Worm (Caenorhabditis elegans) whole organism, L4 larva: Measurements from ENCODE around the gene eri-3.

Experiments
- Y105C5A.15 ChIP-seq: fragments of 200-800 bp; sonication (Bioruptor generic); IDR thresholded peaks from 2 replicates; pipeline ENCODE4 v1.3.6; 2022; ENCODE audit warnings: missing genetic modification characterization, missing compliant biosample characterization
- ZK337.2 ChIP-seq: fragments of 200-800 bp; sonication (Bioruptor generic); IDR thresholded peaks from 2 replicates; pipeline ENCODE4 v1.3.6; 2022; ENCODE audit warnings: missing genetic modification reagents, missing genetic modification characterization, missing compliant biosample characterization
- fos-1 ChIP-seq: fragments of 150-350 bp; optimal IDR thresholded peaks from 2 replicates; lab custom pipeline; 2014; ENCODE audit warnings: missing biosample characterization, missing genetic modification characterization
- mep-1 ChIP-seq: fragments of 150-350 bp; sonication (generic microtip); optimal IDR thresholded peaks from 3 replicates; lab custom pipeline; 2014; ENCODE audit warnings: missing biosample characterization, missing genetic modification characterization
- nhr-28 ChIP-seq: fragments of 150-350 bp; optimal IDR thresholded peaks from 2 replicates; lab custom pipeline; 2014; ENCODE audit warnings: missing biosample characterization, missing genetic modification characterization
- nhr-76 ChIP-seq: fragments of 150-350 bp; optimal IDR thresholded peaks from 2 replicates; lab custom pipeline; 2014; ENCODE audit warnings: missing biosample characterization, missing genetic modification characterization
- zag-1 ChIP-seq: fragments of 150-350 bp; optimal IDR thresholded peaks from 2 replicates; lab custom pipeline; 2014; ENCODE audit warnings: missing biosample characterization, missing genetic modification characterization

- TF ChIP-seq nhr-28: no peak
- TF ChIP-seq Y105C5A.15: no peak
- no peak for TF ChIP-seq nhr-76
- no peak for TF ChIP-seq ZK337.2
- TF ChIP-seq zag-1: no peak
- no peak for TF ChIP-seq fos-1
- TF ChIP-seq mep-1 (tag; lab: Kevin White, UChicago): no peak
These were observed 36.9 kb upstream of the eri-3 start for ce11 chrII:1086479-1086878.
